Worm (Caenorhabditis elegans) whole organism, L4 larva: Measurements from ENCODE around the gene csp-2.

ENCODE experiments used
- F37D6.2 ChIP-seq: sonication (generic microtip); optimal IDR thresholded peaks from 2 replicates; lab custom pipeline; 2016; ENCODE audit warnings: mild to moderate bottlenecking, missing genetic modification characterization, missing compliant biosample characterization
- Y48G9A.11 ChIP-seq: fragments of 200-800 bp; sonication (Bioruptor generic); IDR thresholded peaks from 2 replicates; pipeline ENCODE4 v1.3.6; 2022; ENCODE audit warnings: missing genetic modification reagents, missing genetic modification characterization, missing compliant biosample characterization
- Y75B8A.6 ChIP-seq: fragments of 200-800 bp; sonication (Bioruptor generic); IDR thresholded peaks from 2 replicates; pipeline ENCODE4 v1.3.6; 2022; ENCODE audit warnings: missing genetic modification reagents, missing genetic modification characterization, missing compliant biosample characterization
- ZK546.5 ChIP-seq, 2 experiments: sonication (generic microtip); optimal IDR thresholded peaks; 2 replicates each; lab custom pipeline; 2017; ENCODE audit warnings: missing biosample characterization in 2 of 2, missing genetic modification characterization in 2 of 2
- aly-2 ChIP-seq: sonication (generic microtip); optimal IDR thresholded peaks from 2 replicates; lab custom pipeline; 2018; ENCODE audit warnings: missing biosample characterization, missing genetic modification characterization
- ama-1 ChIP-seq: fragments of 150-350 bp; optimal IDR thresholded peaks from 2 replicates; lab custom pipeline; 2014; ENCODE audit warnings: inconsistent platforms, mixed read lengths
- arid-1 ChIP-seq: fragments of 200-800 bp; sonication (Bioruptor generic); conservative IDR thresholded peaks from 2 replicates; pipeline ENCODE4 v1.3.6; 2022; ENCODE audit warnings: missing genetic modification reagents, missing genetic modification characterization, missing compliant biosample characterization
- attf-4 ChIP-seq: sonication (generic microtip); optimal IDR thresholded peaks from 3 replicates; lab custom pipeline; 2017; ENCODE audit warnings: missing biosample characterization, missing genetic modification characterization
- ceh-20 ChIP-seq: fragments of 200-800 bp; sonication (Bioruptor generic); IDR thresholded peaks from 2 replicates; pipeline ENCODE4 v1.3.6; 2022; ENCODE audit warnings: missing genetic modification reagents, missing genetic modification characterization, missing compliant biosample characterization
- ceh-32 ChIP-seq: sonication (generic microtip); optimal IDR thresholded peaks from 2 replicates; lab custom pipeline; 2016; ENCODE audit warnings: mild to moderate bottlenecking, missing genetic modification characterization, missing compliant biosample characterization; ENCODE audit not compliant: poor library complexity
- ctbp-1 ChIP-seq: fragments of 200-800 bp; sonication (Bioruptor generic); IDR thresholded peaks from 2 replicates; pipeline ENCODE4 v1.3.6; 2022; ENCODE audit warnings: missing genetic modification reagents, missing genetic modification characterization, missing compliant biosample characterization
- daf-8 ChIP-seq: fragments of 200-800 bp; sonication (Bioruptor generic); IDR thresholded peaks from 2 replicates; pipeline ENCODE4 v1.3.6; 2022; ENCODE audit warnings: missing genetic modification characterization, missing compliant biosample characterization
- dmd-6 ChIP-seq: fragments of 200-800 bp; sonication (Bioruptor generic); IDR thresholded peaks from 2 replicates; pipeline ENCODE4 v1.3.6; 2022; ENCODE audit warnings: missing genetic modification reagents, missing genetic modification characterization, missing compliant biosample characterization
- dmd-9 ChIP-seq: fragments of 200-800 bp; sonication (Bioruptor generic); IDR thresholded peaks from 2 replicates; pipeline ENCODE4 v1.3.6; 2022; ENCODE audit warnings: missing genetic modification reagents, missing genetic modification characterization, missing compliant biosample characterization
- dpl-1 ChIP-seq: fragments of 150-350 bp; optimal IDR thresholded peaks from 2 replicates; lab custom pipeline; 2014; ENCODE audit warnings: missing biosample characterization, missing genetic modification reagents, missing genetic modification characterization
- fkh-10 ChIP-seq: fragments of 150-350 bp; optimal IDR thresholded peaks from 2 replicates; lab custom pipeline; 2014; ENCODE audit warnings: missing biosample characterization, missing genetic modification reagents, missing genetic modification characterization
- fos-1 ChIP-seq: fragments of 150-350 bp; optimal IDR thresholded peaks from 2 replicates; lab custom pipeline; 2014; ENCODE audit warnings: missing biosample characterization, missing genetic modification characterization
- gei-8 ChIP-seq: fragments of 200-800 bp; sonication (Bioruptor generic); optimal IDR thresholded peaks from 2 replicates; lab custom pipeline; 2018; ENCODE audit warnings: mild to moderate bottlenecking, missing genetic modification characterization, missing compliant biosample characterization
- hlh-11 ChIP-seq: fragments of 200-800 bp; sonication (Bioruptor generic); optimal IDR thresholded peaks from 2 replicates; lab custom pipeline; 2018; ENCODE audit warnings: mild to moderate bottlenecking, missing genetic modification characterization, missing compliant biosample characterization
- hmg-1.1 ChIP-seq: fragments of 200-800 bp; sonication (Bioruptor generic); IDR thresholded peaks from 2 replicates; pipeline ENCODE4 v1.3.6; 2022; ENCODE audit warnings: missing genetic modification reagents, missing genetic modification characterization, missing compliant biosample characterization
- lim-7 ChIP-seq: fragments of 200-800 bp; sonication (Bioruptor generic); IDR thresholded peaks from 2 replicates; pipeline ENCODE4 v1.3.6; 2022; ENCODE audit warnings: missing genetic modification characterization, missing compliant biosample characterization
- lin-1 ChIP-seq: fragments of 200-800 bp; sonication (Bioruptor generic); IDR thresholded peaks from 2 replicates; pipeline ENCODE4 v1.3.6; 2022; ENCODE audit warnings: missing genetic modification reagents, missing genetic modification characterization, missing compliant biosample characterization
- lin-13 ChIP-seq: fragments of 150-350 bp; optimal IDR thresholded peaks from 2 replicates; lab custom pipeline; 2014; ENCODE audit warnings: missing biosample characterization, missing genetic modification reagents, missing genetic modification characterization
- lin-15B ChIP-seq: fragments of 150-350 bp; sonication (generic microtip); optimal IDR thresholded peaks from 3 replicates; lab custom pipeline; 2014; ENCODE audit warnings: missing biosample characterization, missing genetic modification characterization
- lin-29 ChIP-seq: fragments of 200-800 bp; sonication (Bioruptor generic); IDR thresholded peaks from 2 replicates; pipeline ENCODE4 v1.3.6; 2022; ENCODE audit warnings: missing genetic modification reagents, missing genetic modification characterization, missing compliant biosample characterization
- lin-38 ChIP-seq: fragments of 200-800 bp; sonication (Bioruptor generic); IDR thresholded peaks from 2 replicates; pipeline ENCODE4 v1.3.6; 2022; ENCODE audit warnings: missing genetic modification reagents, missing genetic modification characterization, missing compliant biosample characterization
- mdl-1 ChIP-seq, 2 experiments: fragments of 150-350 bp in 1 of 2; sonication (generic microtip) in 1 of 2; optimal IDR thresholded peaks; 2 replicates each; lab custom pipeline; 2014 to 2017; ENCODE audit warnings: missing biosample characterization in 2 of 2, missing genetic modification characterization in 2 of 2
- mes-2 ChIP-seq: sonication (generic microtip); optimal IDR thresholded peaks from 2 replicates; lab custom pipeline; 2016; ENCODE audit warnings: missing genotype, mild to moderate bottlenecking, missing genetic modification characterization, missing compliant biosample characterization; ENCODE audit not compliant: poor library complexity, severe bottlenecking
- mxl-2 ChIP-seq: fragments of 200-800 bp; sonication (Bioruptor generic); conservative IDR thresholded peaks from 2 replicates; pipeline ENCODE4 v1.3.6; 2022; ENCODE audit warnings: missing genetic modification reagents, missing genetic modification characterization, missing compliant biosample characterization
- nhr-11 ChIP-seq: fragments of 150-350 bp; optimal IDR thresholded peaks from 2 replicates; lab custom pipeline; 2014; ENCODE audit warnings: missing biosample characterization, missing genetic modification characterization
- nhr-111 ChIP-seq: fragments of 200-800 bp; sonication (Bioruptor generic); optimal IDR thresholded peaks from 2 replicates; lab custom pipeline; 2018; ENCODE audit warnings: mild to moderate bottlenecking, missing genetic modification characterization, missing compliant biosample characterization
- nhr-237 ChIP-seq: sonication (generic microtip); optimal IDR thresholded peaks from 2 replicates; lab custom pipeline; 2017; ENCODE audit warnings: missing biosample characterization, missing genetic modification characterization
- nhr-25 ChIP-seq: sonication (generic microtip); optimal IDR thresholded peaks from 2 replicates; lab custom pipeline; 2017; ENCODE audit warnings: missing genetic modification characterization, mild to moderate bottlenecking, missing compliant biosample characterization, antibody characterized with exemption, moderate library complexity, borderline replicate concordance; ENCODE audit not compliant: insufficient read depth
- nhr-28 ChIP-seq: fragments of 150-350 bp; optimal IDR thresholded peaks from 2 replicates; lab custom pipeline; 2014; ENCODE audit warnings: missing biosample characterization, missing genetic modification characterization
- nhr-48 ChIP-seq: sonication (generic microtip); optimal IDR thresholded peaks from 2 replicates; lab custom pipeline; 2016; ENCODE audit warnings: mild to moderate bottlenecking, missing genetic modification characterization, missing compliant biosample characterization
- nhr-6 ChIP-seq: fragments of 150-350 bp; optimal IDR thresholded peaks from 2 replicates; lab custom pipeline; 2014; ENCODE audit warnings: missing biosample characterization, missing genetic modification characterization
- nhr-76 ChIP-seq: fragments of 150-350 bp; optimal IDR thresholded peaks from 2 replicates; lab custom pipeline; 2014; ENCODE audit warnings: missing biosample characterization, missing genetic modification characterization
- pqm-1 ChIP-seq: sonication (generic microtip); optimal IDR thresholded peaks from 2 replicates; lab custom pipeline; 2017; ENCODE audit warnings: missing biosample characterization, missing genetic modification characterization
- rbr-2 ChIP-seq: sonication (generic microtip); optimal IDR thresholded peaks from 2 replicates; lab custom pipeline; 2016; ENCODE audit warnings: missing genotype, missing genetic modification characterization, missing compliant biosample characterization
- saeg-2 ChIP-seq: fragments of 200-800 bp; sonication (Bioruptor generic); IDR thresholded peaks from 2 replicates; pipeline ENCODE4 v1.3.6; 2022; ENCODE audit warnings: missing genetic modification reagents, missing genetic modification characterization, missing compliant biosample characterization
- skn-1 ChIP-seq: fragments of 150-350 bp; optimal IDR thresholded peaks from 2 replicates; lab custom pipeline; 2014; ENCODE audit warnings: missing biosample characterization, missing genetic modification characterization
- spr-3 ChIP-seq: fragments of 200-800 bp; sonication (Bioruptor generic); optimal IDR thresholded peaks from 2 replicates; lab custom pipeline; 2018; ENCODE audit warnings: mild to moderate bottlenecking, missing genetic modification characterization, missing compliant biosample characterization
- tra-1 ChIP-seq: fragments of 200-800 bp; sonication (Bioruptor generic); IDR thresholded peaks from 2 replicates; pipeline ENCODE4 v1.3.6; 2022; ENCODE audit warnings: missing genetic modification reagents, missing genetic modification characterization, missing compliant biosample characterization
- unc-39 ChIP-seq: sonication (generic microtip); optimal IDR thresholded peaks from 2 replicates; lab custom pipeline; 2017; ENCODE audit warnings: missing biosample characterization, missing genetic modification characterization
- zag-1 ChIP-seq: fragments of 150-350 bp; optimal IDR thresholded peaks from 2 replicates; lab custom pipeline; 2014; ENCODE audit warnings: missing biosample characterization, missing genetic modification characterization
- zip-2 ChIP-seq: fragments of 150-350 bp; optimal IDR thresholded peaks from 2 replicates; lab custom pipeline; 2014; ENCODE audit warnings: missing biosample characterization, missing genetic modification characterization
- ztf-7 ChIP-seq: fragments of 150-350 bp; optimal IDR thresholded peaks from 2 replicates; lab custom pipeline; 2014; ENCODE audit warnings: missing biosample characterization, missing genetic modification characterization

The csp-2 gene

DNA sequence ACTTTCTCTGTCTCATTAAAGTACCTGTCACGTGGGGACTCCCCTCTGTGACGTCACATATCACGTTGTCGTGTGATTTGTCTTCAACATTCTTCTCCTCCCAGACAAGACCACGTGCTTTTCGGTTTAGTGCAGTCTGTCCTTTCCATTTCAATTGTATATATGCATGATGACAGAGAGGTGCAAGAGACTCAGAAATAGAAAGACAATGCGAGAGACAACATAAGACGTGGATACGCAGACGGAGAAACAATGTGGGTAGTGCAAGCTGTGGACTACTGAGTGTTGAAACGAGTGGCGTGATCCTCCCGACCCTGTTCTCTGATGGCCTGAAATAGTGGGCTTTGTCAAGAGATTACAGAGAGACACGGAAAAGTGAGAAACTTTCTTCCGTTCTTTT is 29.2 kb downstream of the csp-2 start (continued):
- TF ChIP-seq hlh-11 (peak; percentile 99), hmg-1.1 (peak; percentile 85), gei-8 (peak; percentile 95), ama-1 (lab: Kevin White, UChicago) (peak; percentile 72), nhr-6 (tag; lab: Kevin White, UChicago) (peak; percentile 84), dpl-1 (peak; percentile 72), ZK546.5 (tag; optimal IDR thresholded peaks at IDR 0.05; lab: Kevin White, UChicago) (peak in 1 of 2 experiments; percentile 2), lin-15B (no peak), lin-1 (GFP tag; lab: Robert Waterston, UW) (peak; percentile 92), nhr-111 (GFP tag; lab: Kevin White, UChicago) (no peak), saeg-2 (GFP tag; lab: Robert Waterston, UW) (peak; percentile 91), fkh-10 (GFP tag; lab: Kevin White, UChicago) (peak; percentile 31), ceh-20 (GFP tag; lab: Robert Waterston, UW) (peak; percentile 97), dmd-9 (GFP tag; lab: Robert Waterston, UW) (no peak), F37D6.2 (tag; lab: Kevin White, UChicago) (peak; percentile 73), fos-1 (tag; lab: Kevin White, UChicago) (peak; percentile 14), lim-7 (GFP tag; lab: Robert Waterston, UW) (no peak), mes-2 (peak; percentile 79), ceh-32 (tag; lab: Kevin White, UChicago) (peak; percentile 16), ztf-7 (tag; lab: Kevin White, UChicago) (peak; percentile 75), aly-2 (no peak), lin-29 (peak; percentile 67; the same call in 1 of the 2 replicates), daf-8 (GFP tag; lab: Robert Waterston, UW) (no peak), mdl-1 (tag; optimal IDR thresholded peaks at IDR 0.05; lab: Kevin White, UChicago) (peak; percentile 99), spr-3 (GFP tag; lab: Kevin White, UChicago) (peak; percentile 71), nhr-237 (tag; lab: Kevin White, UChicago) (no peak), zag-1 (tag; lab: Kevin White, UChicago) (no peak), Y75B8A.6 (GFP tag; lab: Robert Waterston, UW) (peak; percentile 52; the same call in 1 of the 2 replicates), nhr-48 (peak; percentile 99), Y48G9A.11 (GFP tag; lab: Robert Waterston, UW) (no peak), mxl-2 (peak; percentile 75), lin-13 (GFP tag; lab: Kevin White, UChicago) (peak; percentile 90), lin-38 (peak; percentile 77), ctbp-1 (peak; percentile 90), attf-4 (no peak), arid-1 (GFP tag; lab: Robert Waterston, UW) (peak; percentile 46; the same call in 1 of the 2 replicates), nhr-28 (peak; percentile 89), tra-1 (GFP tag; lab: Robert Waterston, UW) (peak; percentile 96), dmd-6 (peak; percentile 99)
- TF ChIP-seq, all 104 proteins: peak for 63

DNA sequence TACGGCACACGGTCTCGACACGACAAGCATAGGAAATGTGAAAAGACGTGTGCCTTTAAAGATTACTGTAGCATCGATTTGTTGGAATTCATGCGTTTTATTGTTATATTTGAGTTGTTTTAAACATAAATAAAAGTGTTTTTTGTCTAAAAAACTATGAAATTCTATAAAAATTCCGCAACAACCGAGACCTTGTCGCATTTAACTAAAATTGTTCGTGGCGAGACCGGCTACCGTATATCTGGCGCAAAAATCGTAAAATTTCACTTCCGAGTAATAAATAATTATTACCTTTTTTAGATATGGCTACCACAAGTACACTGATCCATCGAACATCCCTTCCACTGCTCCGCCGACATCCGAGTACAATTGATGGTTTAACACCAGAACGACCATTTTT is 29.8 kb downstream of the csp-2 start, which contains the start of gene ipla-6:
ipla-6 (plus strand) TSS at position 301 of the 400 bp plus-strand sequence.
- no peak for TF ChIP-seq attf-4
- no peak for TF ChIP-seq mdl-1 (tag; optimal IDR thresholded peaks at IDR 0.05; lab: Kevin White, UChicago)
- TF ChIP-seq unc-39 (tag; lab: Kevin White, UChicago): no peak
- no peak for TF ChIP-seq skn-1
- TF ChIP-seq nhr-11 (tag; lab: Kevin White, UChicago): no peak
- no peak for TF ChIP-seq dmd-6
- TF ChIP-seq aly-2: no peak
- no peak for TF ChIP-seq nhr-6 (tag; lab: Kevin White, UChicago)
- TF ChIP-seq nhr-76 (tag; lab: Kevin White, UChicago): no peak
- no peak for TF ChIP-seq nhr-25 (tag; lab: Kevin White, UChicago)
- TF ChIP-seq rbr-2 (tag; lab: Kevin White, UChicago): no peak
- TF ChIP-seq spr-3 (GFP tag; lab: Kevin White, UChicago): no peak
- no peak for TF ChIP-seq zip-2 (tag; lab: Kevin White, UChicago)
- TF ChIP-seq lin-29: no peak
- no peak for TF ChIP-seq F37D6.2 (tag; lab: Kevin White, UChicago)
- no peak for TF ChIP-seq gei-8
- no peak for TF ChIP-seq pqm-1 (tag; lab: Kevin White, UChicago)
